Fruit fly (Drosophila melanogaster) whole organism, embryonic: ENCODE results near the gene Shc.

Experiments
- Ada2b ChIP-seq: fragments of 200-800 bp; sonication (Bioruptor generic); IDR thresholded peaks from 2 replicates; pipeline ENCODE4 v1.3.6; 2022; ENCODE audit warnings: missing biosample characterization, missing genetic modification characterization
- CG12155 ChIP-seq: fragments of 200-800 bp; sonication (Bioruptor generic); optimal IDR thresholded peaks from 3 replicates; lab custom pipeline; 2016; ENCODE audit warnings: missing biosample characterization, missing genetic modification characterization
- CG13424 ChIP-seq: fragments of 200-800 bp; sonication (Bioruptor generic); optimal IDR thresholded peaks from 2 replicates; lab custom pipeline; 2019; ENCODE audit warnings: missing biosample characterization, mild to moderate bottlenecking, missing genetic modification characterization, moderate library complexity
- CG14014 ChIP-seq: fragments of 200-800 bp; sonication (Bioruptor generic); IDR thresholded peaks from 2 replicates; pipeline ENCODE4 v1.3.6; 2022; ENCODE audit warnings: missing biosample characterization, missing genetic modification characterization
- CG1603 ChIP-seq: fragments of 200-800 bp; sonication (Bioruptor generic); optimal IDR thresholded peaks from 2 replicates; lab custom pipeline; 2019; ENCODE audit warnings: missing biosample characterization, mild to moderate bottlenecking, missing genetic modification characterization, moderate library complexity
- CG18476 ChIP-seq: fragments of 200-800 bp; sonication (Bioruptor generic); optimal IDR thresholded peaks from 2 replicates; lab custom pipeline; 2016; ENCODE audit warnings: missing biosample characterization, mild to moderate bottlenecking, missing genetic modification characterization
- CG2712 ChIP-seq: fragments of 200-800 bp; optimal IDR thresholded peaks from 3 replicates; lab custom pipeline; 2019; ENCODE audit warnings: missing biosample characterization, mild to moderate bottlenecking, missing genetic modification characterization, moderate library complexity
- CG33557 ChIP-seq: fragments of 200-800 bp; sonication (Bioruptor generic); optimal IDR thresholded peaks from 2 replicates; lab custom pipeline; 2019; ENCODE audit warnings: missing biosample characterization, mild to moderate bottlenecking, missing genetic modification characterization, moderate library complexity
- CG3407 ChIP-seq: fragments of 200-800 bp; sonication (Bioruptor generic); optimal IDR thresholded peaks from 2 replicates; lab custom pipeline; 2018; ENCODE audit warnings: missing biosample characterization, mild to moderate bottlenecking, missing genetic modification characterization
- CG3847 ChIP-seq: fragments of 200-800 bp; sonication (Bioruptor generic); IDR thresholded peaks from 2 replicates; pipeline ENCODE4 v1.3.6; 2022; ENCODE audit warnings: missing biosample characterization, missing genetic modification characterization
- CG4820 ChIP-seq: fragments of 200-800 bp; sonication (Bioruptor generic); optimal IDR thresholded peaks from 3 replicates; lab custom pipeline; 2016; ENCODE audit warnings: missing biosample characterization, missing genetic modification characterization
- CG5180 ChIP-seq: fragments of 200-800 bp; sonication (Bioruptor generic); optimal IDR thresholded peaks from 3 replicates; lab custom pipeline; 2017; ENCODE audit warnings: missing biosample characterization, missing genetic modification characterization, mild to moderate bottlenecking, moderate library complexity, missing genetic modification reagents
- CG6765 ChIP-seq: fragments of 200-800 bp; sonication (Bioruptor generic); optimal IDR thresholded peaks from 3 replicates; lab custom pipeline; 2017; ENCODE audit warnings: missing biosample characterization, mild to moderate bottlenecking, missing genetic modification characterization
- CG7271 ChIP-seq: fragments of 200-800 bp; sonication (Bioruptor generic); optimal IDR thresholded peaks from 2 replicates; lab custom pipeline; 2018; ENCODE audit warnings: missing biosample characterization, mild to moderate bottlenecking, missing genetic modification characterization, moderate library complexity
- CG8388 ChIP-seq: fragments of 200-800 bp; sonication (Bioruptor generic); optimal IDR thresholded peaks from 2 replicates; lab custom pipeline; 2019; ENCODE audit warnings: missing biosample characterization, mild to moderate bottlenecking, missing genetic modification characterization, moderate library complexity
- CG8478 ChIP-seq: fragments of >200 bp; optimal IDR thresholded peaks from 2 replicates; lab custom pipeline; 2018
- Dp ChIP-seq: fragments of 200-800 bp; sonication (Bioruptor generic); optimal IDR thresholded peaks from 2 replicates; lab custom pipeline; 2018; ENCODE audit warnings: missing biosample characterization, mild to moderate bottlenecking, missing genetic modification characterization, moderate library complexity
- Fer1 ChIP-seq: fragments of 200-800 bp; sonication (Bioruptor generic); optimal IDR thresholded peaks from 2 replicates; lab custom pipeline; 2017; ENCODE audit warnings: missing biosample characterization, mild to moderate bottlenecking, missing genetic modification characterization
- Fer2 ChIP-seq: fragments of 200-800 bp; sonication (Bioruptor generic); optimal IDR thresholded peaks from 2 replicates; lab custom pipeline; 2018; ENCODE audit warnings: missing biosample characterization, mild to moderate bottlenecking, missing genetic modification characterization, moderate library complexity
- HLH4C ChIP-seq: fragments of 200-800 bp; sonication (Bioruptor generic); IDR thresholded peaks from 3 replicates; pipeline ENCODE4 v1.3.6; 2022; ENCODE audit warnings: missing biosample characterization, missing genetic modification characterization; ENCODE audit not compliant: partially characterized antibody
- HLHmδ ChIP-seq: fragments of 200-800 bp; sonication (Bioruptor generic); optimal IDR thresholded peaks from 2 replicates; lab custom pipeline; 2018; ENCODE audit warnings: missing biosample characterization, mild to moderate bottlenecking, missing genetic modification characterization, moderate library complexity
- Hr3 ChIP-seq: fragments of 200-800 bp; sonication (Bioruptor generic); optimal IDR thresholded peaks from 3 replicates; lab custom pipeline; 2016; ENCODE audit warnings: missing biosample characterization, missing genetic modification characterization
- Hr78 ChIP-seq, 2 experiments: fragments of 200-800 bp in 1 of 2; fragments of >200 bp in 1 of 2; sonication (Bioruptor generic) in 1 of 2; optimal IDR thresholded peaks; 2 replicates each; lab custom pipeline; 2017 to 2019; ENCODE audit warnings: missing biosample characterization in 2 of 2, missing genetic modification characterization in 2 of 2, mild to moderate bottlenecking in 1 of 2, moderate library complexity in 1 of 2
- Max ChIP-seq: fragments of 200-800 bp; sonication (Bioruptor generic); optimal IDR thresholded peaks from 2 replicates; lab custom pipeline; 2016; ENCODE audit warnings: missing biosample characterization, mild to moderate bottlenecking, missing genetic modification characterization
- Myb ChIP-seq: fragments of 200-800 bp; sonication (Bioruptor generic); optimal IDR thresholded peaks from 2 replicates; lab custom pipeline; 2016; ENCODE audit warnings: missing biosample characterization, missing genetic modification characterization
- Nf-YA ChIP-seq: fragments of 200-800 bp; sonication (Bioruptor generic); IDR thresholded peaks from 2 replicates; pipeline ENCODE4 v1.3.6; 2022; ENCODE audit warnings: missing biosample characterization, missing genetic modification characterization
- Oli ChIP-seq: fragments of 200-800 bp; sonication (Bioruptor generic); optimal IDR thresholded peaks from 2 replicates; lab custom pipeline; 2018; ENCODE audit warnings: missing biosample characterization, mild to moderate bottlenecking, missing genetic modification characterization, moderate library complexity
- Ptx1 ChIP-seq: fragments of 200-800 bp; sonication (Bioruptor generic); IDR thresholded peaks from 2 replicates; pipeline ENCODE4 v1.3.6; 2022; ENCODE audit warnings: missing biosample characterization, missing genetic modification characterization
- Rx ChIP-seq: fragments of 200-800 bp; sonication (Bioruptor generic); IDR thresholded peaks from 2 replicates; pipeline ENCODE4 v1.3.6; 2022; ENCODE audit warnings: missing biosample characterization, missing genetic modification characterization
- Sry-δ ChIP-seq: fragments of 200-800 bp; sonication (Bioruptor generic); optimal IDR thresholded peaks from 2 replicates; lab custom pipeline; 2016; ENCODE audit warnings: missing biosample characterization, missing genetic modification characterization
- Usf ChIP-seq: fragments of 200-800 bp; sonication (Bioruptor generic); optimal IDR thresholded peaks from 2 replicates; lab custom pipeline; 2017; ENCODE audit warnings: missing genotype, missing biosample characterization, missing genetic modification characterization
- YL-1 ChIP-seq: fragments of 200-800 bp; sonication (Bioruptor generic); optimal IDR thresholded peaks from 3 replicates; lab custom pipeline; 2017; ENCODE audit warnings: missing biosample characterization, mild to moderate bottlenecking, missing genetic modification characterization
- bab2 ChIP-seq: fragments of 200-800 bp; sonication (Bioruptor generic); optimal IDR thresholded peaks from 2 replicates; lab custom pipeline; 2016; ENCODE audit warnings: missing biosample characterization, missing genetic modification characterization
- bbx ChIP-seq: fragments of 200-800 bp; sonication (Bioruptor generic); IDR thresholded peaks from 2 replicates; pipeline ENCODE4 v1.3.6; 2022; ENCODE audit warnings: missing biosample characterization, missing genetic modification characterization; ENCODE audit not compliant: partially characterized antibody
- btn ChIP-seq: fragments of 200-800 bp; sonication (Bioruptor generic); optimal IDR thresholded peaks from 2 replicates; lab custom pipeline; 2016; ENCODE audit warnings: missing biosample characterization, missing genetic modification characterization
- crc ChIP-seq: fragments of 200-800 bp; sonication (Bioruptor generic); optimal IDR thresholded peaks from 2 replicates; lab custom pipeline; 2016; ENCODE audit warnings: missing biosample characterization, missing genetic modification characterization
- eve ChIP-seq, 2 experiments: fragments of >200 bp; optimal IDR thresholded peaks; 2 replicates each; lab custom pipeline; 2017; ENCODE audit warnings: missing biosample characterization in 2 of 2, missing genetic modification characterization in 2 of 2
- fd64A ChIP-seq: fragments of 200-800 bp; sonication (Bioruptor generic); optimal IDR thresholded peaks from 3 replicates; lab custom pipeline; 2018; ENCODE audit warnings: missing biosample characterization, mild to moderate bottlenecking, missing genetic modification characterization
- gfzf ChIP-seq: fragments of 200-800 bp; sonication (Bioruptor generic); optimal IDR thresholded peaks from 2 replicates; lab custom pipeline; 2016; ENCODE audit warnings: missing biosample characterization, mild to moderate bottlenecking, missing genetic modification characterization, moderate library complexity
- gsb ChIP-seq: fragments of 200-800 bp; sonication (Bioruptor generic); IDR thresholded peaks from 2 replicates; pipeline ENCODE4 v1.3.6; 2022; ENCODE audit warnings: missing biosample characterization, missing genetic modification characterization
- ind ChIP-seq: fragments of 200-800 bp; sonication (Bioruptor generic); optimal IDR thresholded peaks from 3 replicates; lab custom pipeline; 2016; ENCODE audit warnings: missing biosample characterization, missing genetic modification characterization
- klu ChIP-seq: fragments of 200-800 bp; sonication (Bioruptor generic); IDR thresholded peaks from 2 replicates; pipeline ENCODE4 v1.3.6; 2022; ENCODE audit warnings: missing biosample characterization, missing genetic modification characterization
- knrl ChIP-seq: fragments of 200-800 bp; sonication (Bioruptor generic); IDR thresholded peaks from 3 replicates; pipeline ENCODE4 v1.3.6; 2022; ENCODE audit warnings: missing biosample characterization, missing genetic modification characterization; ENCODE audit not compliant: partially characterized antibody
- lab ChIP-seq: fragments of 200-800 bp; sonication (Bioruptor generic); optimal IDR thresholded peaks from 3 replicates; lab custom pipeline; 2017; ENCODE audit warnings: missing biosample characterization, missing genetic modification characterization, mild to moderate bottlenecking, moderate library complexity, missing genetic modification reagents
- nmo ChIP-seq: fragments of 200-800 bp; sonication (Bioruptor generic); optimal IDR thresholded peaks from 2 replicates; lab custom pipeline; 2018; ENCODE audit warnings: missing biosample characterization, mild to moderate bottlenecking, missing genetic modification characterization, moderate library complexity
- org-1 ChIP-seq: fragments of 200-800 bp; sonication (Bioruptor generic); optimal IDR thresholded peaks from 2 replicates; lab custom pipeline; 2017; ENCODE audit warnings: missing biosample characterization, missing genetic modification characterization
- pita ChIP-seq: fragments of 200-800 bp; sonication (Bioruptor generic); optimal IDR thresholded peaks from 2 replicates; lab custom pipeline; 2017; ENCODE audit warnings: missing biosample characterization, mild to moderate bottlenecking, missing genetic modification characterization
- sim ChIP-seq: fragments of 200-800 bp; sonication (Bioruptor generic); IDR thresholded peaks from 2 replicates; pipeline ENCODE4 v1.3.6; 2022; ENCODE audit warnings: missing biosample characterization, missing genetic modification characterization

Gene Shc

dm6 chr3L:9398435-9398981 lies 28.3 kb upstream of the Shc start (continued):
- TF ChIP-seq org-1 (GFP tag; lab: Kevin White, UChicago) (no peak), Rx (GFP tag; lab: Robert Waterston, UW) (no peak), CG6765 (no peak), Dp (GFP tag; lab: Kevin White, UChicago) (no peak), CG12155 (no peak), CG4820 (GFP tag; lab: Kevin White, UChicago) (peak; percentile 12), Nf-YA (GFP tag; lab: Robert Waterston, UW) (no peak), crc (GFP tag; lab: Kevin White, UChicago) (no peak), CG33557 (GFP tag; lab: Kevin White, UChicago) (no peak), CG3407 (no peak), sim (GFP tag; lab: Robert Waterston, UW) (no peak)

- TF ChIP-seq YL-1 (GFP tag; lab: Kevin White, UChicago): peak; percentile 63
- TF ChIP-seq Max (GFP tag; lab: Kevin White, UChicago): peak; percentile 38
- no peak for TF ChIP-seq bab2 (GFP tag; lab: Kevin White, UChicago)
- peak; percentile 84 for TF ChIP-seq knrl (GFP tag; lab: Robert Waterston, UW)
- TF ChIP-seq Usf (GFP tag; lab: Kevin White, UChicago): no peak
- TF ChIP-seq Hr78 (GFP tag; optimal IDR thresholded peaks at IDR 0.05; lab: Kevin White, UChicago): no peak
- TF ChIP-seq fd64A: no peak
- TF ChIP-seq HLH4C (GFP tag; lab: Robert Waterston, UW): peak; percentile 73
- peak; percentile 19 for TF ChIP-seq Hr3
- peak; percentile 18; the same call in 1 of the 2 replicates for TF ChIP-seq CG3847
- TF ChIP-seq CG2712 (tag; lab: Kevin White, UChicago): peak; percentile 41
- no peak for TF ChIP-seq klu
- TF ChIP-seq Ada2b: no peak
- peak; percentile 90 for TF ChIP-seq gfzf (GFP tag; lab: Kevin White, UChicago)
- TF ChIP-seq CG14014: peak; percentile 47; the same call in 1 of the 2 replicates
- TF ChIP-seq pita: no peak
- peak; percentile 67 for TF ChIP-seq Sry-δ (GFP tag; lab: Kevin White, UChicago)
- TF ChIP-seq CG12155: peak; percentile 49
- TF ChIP-seq Myb: peak; percentile 63
- peak; percentile 72 for TF ChIP-seq bbx (GFP tag; lab: Robert Waterston, UW)
- no peak for TF ChIP-seq HLHmδ (GFP tag; lab: Kevin White, UChicago)
- TF ChIP-seq Fer1 (GFP tag; lab: Kevin White, UChicago): peak; percentile 19
- TF ChIP-seq CG8478 (lab: Kevin White, UChicago): no peak
- peak; percentile 30 for TF ChIP-seq CG18476
- TF ChIP-seq CG13424 (tag; lab: Kevin White, UChicago): peak; percentile 17
- TF ChIP-seq eve (GFP tag; optimal IDR thresholded peaks at IDR 0.05; lab: Kevin White, UChicago): peak in 1 of 2 experiments; percentile 53
- no peak for TF ChIP-seq CG5180 (GFP tag; lab: Kevin White, UChicago)
- TF ChIP-seq gsb: no peak
- no peak for TF ChIP-seq Fer2 (tag; lab: Kevin White, UChicago)
- no peak for TF ChIP-seq Ptx1 (GFP tag; lab: Robert Waterston, UW)
- no peak for TF ChIP-seq Oli (tag; lab: Kevin White, UChicago)
- TF ChIP-seq CG7271 (tag; lab: Kevin White, UChicago): no peak
- no peak for TF ChIP-seq ind (GFP tag; lab: Kevin White, UChicago)
- TF ChIP-seq lab (GFP tag; lab: Kevin White, UChicago): peak; percentile 55
- peak; percentile 55 for TF ChIP-seq CG1603 (tag; lab: Kevin White, UChicago)
- no peak for TF ChIP-seq CG8388 (GFP tag; lab: Kevin White, UChicago)
- TF ChIP-seq nmo: peak; percentile 66
- TF ChIP-seq btn (GFP tag; lab: Kevin White, UChicago): no peak
Measured at dm6 chr3L:9399013-9399750, 27.6 kb upstream of the Shc start, which contains the start of gene CG4080. TSS of gene CG4080 (minus strand) at chr3L:9399227.
